Worm (Caenorhabditis elegans) whole organism, L3 larva: Measurements from ENCODE around the gene marc-5.

Experiments
- R02D3.7 ChIP-seq: fragments of 150-350 bp; optimal IDR thresholded peaks from 2 replicates; lab custom pipeline; 2014; ENCODE audit warnings: missing biosample characterization, missing genetic modification characterization
- aly-2 ChIP-seq: fragments of 150-350 bp; optimal IDR thresholded peaks from 2 replicates; lab custom pipeline; 2014; ENCODE audit warnings: missing biosample characterization, missing genetic modification characterization
- ama-1 ChIP-seq: fragments of 150-350 bp; optimal IDR thresholded peaks from 2 replicates; lab custom pipeline; 2018
- ceh-16 ChIP-seq: sonication (generic microtip); optimal IDR thresholded peaks from 2 replicates; lab custom pipeline; 2017; ENCODE audit warnings: missing biosample characterization, missing genetic modification characterization
- ceh-28 ChIP-seq: fragments of 150-350 bp; optimal IDR thresholded peaks from 2 replicates; lab custom pipeline; 2014; ENCODE audit warnings: missing biosample characterization, missing genetic modification reagents, missing genetic modification characterization
- ceh-82 ChIP-seq: fragments of 150-350 bp; optimal IDR thresholded peaks from 2 replicates; lab custom pipeline; 2014; ENCODE audit warnings: missing biosample characterization, missing genetic modification characterization
- ceh-9 ChIP-seq: sonication (generic microtip); optimal IDR thresholded peaks from 2 replicates; lab custom pipeline; 2018; ENCODE audit warnings: missing biosample characterization, missing genetic modification characterization
- daf-12 ChIP-seq: fragments of 150-350 bp; optimal IDR thresholded peaks from 2 replicates; lab custom pipeline; 2014; ENCODE audit warnings: missing biosample characterization, missing genetic modification reagents, missing genetic modification characterization
- egl-27 ChIP-seq: sonication (generic microtip); optimal IDR thresholded peaks from 4 replicates; lab custom pipeline; 2017; ENCODE audit warnings: missing biosample characterization, missing genetic modification reagents, missing genetic modification characterization
- egl-5 ChIP-seq: fragments of 150-350 bp; optimal IDR thresholded peaks from 2 replicates; lab custom pipeline; 2017; ENCODE audit warnings: missing biosample characterization, missing genetic modification reagents, missing genetic modification characterization, inconsistent platforms
- elt-1 ChIP-seq: fragments of 150-350 bp; optimal IDR thresholded peaks from 2 replicates; lab custom pipeline; 2014; ENCODE audit warnings: missing biosample characterization, missing genetic modification characterization
- elt-2 ChIP-seq: sonication (generic microtip); optimal IDR thresholded peaks from 2 replicates; lab custom pipeline; 2016; ENCODE audit warnings: missing genetic modification reagents, mild to moderate bottlenecking, missing genetic modification characterization, missing compliant biosample characterization
- elt-3 ChIP-seq, 3 experiments: fragments of 150-350 bp in 1 of 3; sonication (generic microtip) in 2 of 3; optimal IDR thresholded peaks; 2 replicates in 2 of 3; 4 replicates in 1 of 3; lab custom pipeline; 2014 to 2017; ENCODE audit warnings: missing biosample characterization in 3 of 3, missing genetic modification characterization in 3 of 3
- fkh-10 ChIP-seq: sonication (generic microtip); optimal IDR thresholded peaks from 2 replicates; lab custom pipeline; 2017; ENCODE audit warnings: missing biosample characterization, missing genetic modification reagents, missing genetic modification characterization
- fos-1 ChIP-seq: fragments of 150-350 bp; optimal IDR thresholded peaks from 2 replicates; lab custom pipeline; 2014; ENCODE audit warnings: missing biosample characterization, missing genetic modification characterization
- hmg-11 ChIP-seq: sonication (generic microtip); optimal IDR thresholded peaks from 2 replicates; lab custom pipeline; 2016; ENCODE audit warnings: missing genetic modification characterization, missing compliant biosample characterization
- jun-1 ChIP-seq: fragments of 150-350 bp; optimal IDR thresholded peaks from 2 replicates; lab custom pipeline; 2014; ENCODE audit warnings: missing biosample characterization, missing genetic modification reagents, missing genetic modification characterization
- lin-15B ChIP-seq: fragments of 150-350 bp; optimal IDR thresholded peaks from 2 replicates; lab custom pipeline; 2014; ENCODE audit warnings: missing biosample characterization, missing genetic modification characterization
- lin-39 ChIP-seq: fragments of 150-350 bp; optimal IDR thresholded peaks from 2 replicates; lab custom pipeline; 2018; ENCODE audit warnings: missing biosample characterization, missing genetic modification reagents, missing genetic modification characterization
- mml-1 ChIP-seq: fragments of 150-350 bp; sonication (generic microtip); optimal IDR thresholded peaks from 3 replicates; lab custom pipeline; 2014; ENCODE audit warnings: missing biosample characterization, missing genetic modification characterization
- nfya-1 ChIP-seq: sonication (generic microtip); optimal IDR thresholded peaks from 2 replicates; lab custom pipeline; 2017; ENCODE audit warnings: missing genetic modification characterization, mild to moderate bottlenecking, missing compliant biosample characterization, antibody characterized with exemption, moderate library complexity; ENCODE audit not compliant: insufficient read depth
- nhr-11 ChIP-seq: fragments of 150-350 bp; optimal IDR thresholded peaks from 2 replicates; lab custom pipeline; 2014; ENCODE audit warnings: missing biosample characterization, missing genetic modification characterization
- nhr-12 ChIP-seq: fragments of 150-350 bp; optimal IDR thresholded peaks from 2 replicates; lab custom pipeline; 2014; ENCODE audit warnings: missing biosample characterization, missing genetic modification characterization
- nhr-23 ChIP-seq: fragments of 150-350 bp; optimal IDR thresholded peaks from 2 replicates; lab custom pipeline; 2014; ENCODE audit warnings: missing biosample characterization, missing genetic modification reagents, missing genetic modification characterization
- nhr-237 ChIP-seq: fragments of 150-350 bp; optimal IDR thresholded peaks from 2 replicates; lab custom pipeline; 2014; ENCODE audit warnings: missing biosample characterization, missing genetic modification characterization
- nhr-43 ChIP-seq: sonication (generic microtip); optimal IDR thresholded peaks from 2 replicates; lab custom pipeline; 2016; ENCODE audit warnings: mild to moderate bottlenecking, missing genetic modification characterization, missing compliant biosample characterization; ENCODE audit not compliant: poor library complexity, severe bottlenecking
- sea-2 ChIP-seq: fragments of 150-350 bp; sonication (generic microtip); optimal IDR thresholded peaks from 4 replicates; lab custom pipeline; 2014; ENCODE audit warnings: missing biosample characterization, missing genetic modification reagents, missing genetic modification characterization
- skn-1 ChIP-seq: fragments of 150-350 bp; optimal IDR thresholded peaks from 2 replicates; lab custom pipeline; 2014; ENCODE audit warnings: missing biosample characterization, missing genetic modification characterization
- snpc-4 ChIP-seq: fragments of 150-350 bp; optimal IDR thresholded peaks from 2 replicates; lab custom pipeline; 2014; ENCODE audit warnings: missing biosample characterization, missing genetic modification characterization
- tbx-2 ChIP-seq: sonication (generic microtip); optimal IDR thresholded peaks from 2 replicates; lab custom pipeline; 2016; ENCODE audit warnings: mild to moderate bottlenecking, missing genetic modification characterization, missing compliant biosample characterization
- zag-1 ChIP-seq: fragments of 150-350 bp; optimal IDR thresholded peaks from 2 replicates; lab custom pipeline; 2014; ENCODE audit warnings: missing biosample characterization, missing genetic modification characterization
- ztf-11 ChIP-seq: fragments of 150-350 bp; optimal IDR thresholded peaks from 2 replicates; lab custom pipeline; 2014; ENCODE audit warnings: missing biosample characterization, missing genetic modification characterization
- ztf-4 ChIP-seq: fragments of 150-350 bp; optimal IDR thresholded peaks from 2 replicates; lab custom pipeline; 2014; ENCODE audit warnings: missing biosample characterization, missing genetic modification characterization

The marc-5 gene

DNA sequence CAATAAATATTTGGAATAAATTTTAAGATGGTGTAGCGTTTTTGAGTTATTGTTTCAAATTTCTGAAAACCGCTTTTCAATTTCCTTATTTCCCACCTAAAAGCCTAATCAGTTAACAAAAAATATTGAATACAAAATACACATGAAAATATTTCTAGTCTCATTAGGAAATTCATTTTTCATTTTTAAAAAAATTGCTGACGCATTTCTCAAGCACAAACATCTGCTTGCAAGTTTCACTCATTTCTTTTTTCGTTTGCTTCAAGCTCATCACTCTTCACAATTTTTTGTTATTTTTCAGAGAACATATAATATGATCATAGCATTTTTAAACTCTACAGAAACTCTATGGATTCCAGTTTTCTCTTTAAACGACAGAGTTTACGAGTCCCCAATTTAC is 8.7 kb upstream of the marc-5 start, which contains the start of gene sre-41:
Gene sre-41 (plus strand): TSS at position 301 of the 400 bp plus-strand sequence.
- TF ChIP-seq jun-1 = no peak
- no peak for TF ChIP-seq nhr-23 (tag; lab: Kevin White, UChicago)
- no peak for TF ChIP-seq elt-3 (tag; optimal IDR thresholded peaks at IDR 0.05; lab: Kevin White, UChicago)
- no peak for TF ChIP-seq ceh-9 (tag; lab: Kevin White, UChicago)

DNA sequence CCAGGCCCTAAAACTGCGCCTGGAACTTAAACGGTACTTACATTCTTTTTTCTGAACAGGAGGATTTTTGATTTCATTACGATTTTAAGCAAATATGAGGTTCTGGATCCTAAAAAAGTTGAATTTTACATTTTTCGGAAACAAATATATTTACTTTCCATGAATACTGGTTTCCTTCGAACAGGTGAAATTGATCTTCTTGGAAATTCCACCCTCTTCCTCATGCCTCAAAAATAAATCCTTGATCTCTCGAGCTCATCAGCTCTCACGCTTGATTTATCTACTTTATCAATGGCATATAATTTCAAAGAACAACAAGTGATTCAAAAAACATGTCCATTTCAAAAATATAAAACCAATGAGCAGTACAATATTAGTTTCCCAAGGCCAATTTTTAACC is 8.2 kb upstream of the marc-5 start:
- TF ChIP-seq zag-1 (tag; lab: Kevin White, UChicago) = no peak
- no peak for TF ChIP-seq egl-27
- TF ChIP-seq ceh-82 (tag; lab: Kevin White, UChicago) = no peak
- TF ChIP-seq ztf-4 = no peak
- TF ChIP-seq egl-5 (tag; lab: Kevin White, UChicago) = no peak
- TF ChIP-seq lin-15B (tag; lab: Kevin White, UChicago) = no peak
- TF ChIP-seq tbx-2 (tag; lab: Kevin White, UChicago) = no peak
- no peak for TF ChIP-seq nhr-11
- no peak for TF ChIP-seq R02D3.7 (tag; lab: Kevin White, UChicago)

DNA sequence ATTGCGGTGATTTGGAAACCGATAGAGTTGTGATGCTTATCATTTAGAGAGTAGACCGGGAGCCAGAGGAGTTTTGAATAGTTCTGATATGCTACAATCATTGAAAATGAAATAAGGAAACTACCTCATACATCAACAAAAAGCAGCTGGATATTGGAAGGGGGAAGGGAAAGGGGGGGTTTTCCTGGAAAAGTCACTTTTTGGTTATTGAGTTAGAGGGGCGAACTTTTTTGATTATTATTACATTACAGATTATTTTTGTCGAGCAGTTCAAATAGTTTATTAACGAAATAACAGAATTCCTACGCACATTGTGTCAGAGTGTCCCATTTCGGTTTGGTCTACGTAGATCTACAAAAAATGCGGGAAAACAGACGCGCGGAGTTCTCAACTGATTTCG is 7.5 kb upstream of the marc-5 start, which contains the start of gene sre-42:
Gene sre-42 (minus strand): TSS at position 101 of the 400 bp plus-strand sequence.
- TF ChIP-seq mml-1 (tag; lab: Kevin White, UChicago) = no peak
- no peak for TF ChIP-seq elt-2 (tag; lab: Kevin White, UChicago)
- no peak for TF ChIP-seq lin-15B (tag; lab: Kevin White, UChicago)
- TF ChIP-seq nhr-237 = no peak
- no peak for TF ChIP-seq ceh-16 (tag; lab: Kevin White, UChicago)
- no peak for TF ChIP-seq nhr-23 (tag; lab: Kevin White, UChicago)
- TF ChIP-seq ceh-9 (tag; lab: Kevin White, UChicago) = no peak
- TF ChIP-seq ceh-28 = no peak
- TF ChIP-seq sea-2 (GFP tag; lab: Kevin White, UChicago) = no peak
- TF ChIP-seq jun-1 = no peak
- TF ChIP-seq egl-27 = no peak
- TF ChIP-seq hmg-11 (tag; lab: Kevin White, UChicago) = no peak
- no peak for TF ChIP-seq ama-1 (lab: Kevin White, UChicago)
- TF ChIP-seq aly-2 (tag; lab: Kevin White, UChicago) = no peak
- no peak for TF ChIP-seq lin-39 (tag; lab: Kevin White, UChicago)

DNA sequence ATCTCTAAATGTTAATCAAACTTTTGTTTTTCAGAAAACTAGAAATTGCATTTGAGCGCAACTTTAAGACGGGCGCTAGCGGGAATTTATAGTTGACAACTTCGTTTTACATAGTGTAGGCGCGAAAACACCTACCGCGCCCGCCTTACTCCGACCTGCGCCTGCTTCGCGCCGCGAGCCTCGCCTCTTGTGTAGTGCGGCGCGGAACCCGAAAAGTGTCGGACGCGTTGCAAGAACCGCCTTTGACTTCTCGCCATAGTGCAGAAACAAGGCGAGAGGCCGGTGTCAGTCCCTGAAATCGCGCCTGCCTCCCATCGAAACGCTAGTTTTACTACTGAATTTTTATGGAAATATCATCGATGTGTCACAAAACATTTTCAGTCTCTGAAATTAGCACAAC is 6.5 kb upstream of the marc-5 start:
- TF ChIP-seq fos-1 (no peak), nhr-12 (tag; lab: Kevin White, UChicago) (no peak), snpc-4 (no peak), nhr-43 (tag; lab: Kevin White, UChicago) (no peak), daf-12 (no peak), ztf-11 (tag; lab: Kevin White, UChicago) (no peak), egl-5 (tag; lab: Kevin White, UChicago) (no peak), aly-2 (tag; lab: Kevin White, UChicago) (no peak), tbx-2 (tag; lab: Kevin White, UChicago) (no peak), jun-1 (no peak)

DNA sequence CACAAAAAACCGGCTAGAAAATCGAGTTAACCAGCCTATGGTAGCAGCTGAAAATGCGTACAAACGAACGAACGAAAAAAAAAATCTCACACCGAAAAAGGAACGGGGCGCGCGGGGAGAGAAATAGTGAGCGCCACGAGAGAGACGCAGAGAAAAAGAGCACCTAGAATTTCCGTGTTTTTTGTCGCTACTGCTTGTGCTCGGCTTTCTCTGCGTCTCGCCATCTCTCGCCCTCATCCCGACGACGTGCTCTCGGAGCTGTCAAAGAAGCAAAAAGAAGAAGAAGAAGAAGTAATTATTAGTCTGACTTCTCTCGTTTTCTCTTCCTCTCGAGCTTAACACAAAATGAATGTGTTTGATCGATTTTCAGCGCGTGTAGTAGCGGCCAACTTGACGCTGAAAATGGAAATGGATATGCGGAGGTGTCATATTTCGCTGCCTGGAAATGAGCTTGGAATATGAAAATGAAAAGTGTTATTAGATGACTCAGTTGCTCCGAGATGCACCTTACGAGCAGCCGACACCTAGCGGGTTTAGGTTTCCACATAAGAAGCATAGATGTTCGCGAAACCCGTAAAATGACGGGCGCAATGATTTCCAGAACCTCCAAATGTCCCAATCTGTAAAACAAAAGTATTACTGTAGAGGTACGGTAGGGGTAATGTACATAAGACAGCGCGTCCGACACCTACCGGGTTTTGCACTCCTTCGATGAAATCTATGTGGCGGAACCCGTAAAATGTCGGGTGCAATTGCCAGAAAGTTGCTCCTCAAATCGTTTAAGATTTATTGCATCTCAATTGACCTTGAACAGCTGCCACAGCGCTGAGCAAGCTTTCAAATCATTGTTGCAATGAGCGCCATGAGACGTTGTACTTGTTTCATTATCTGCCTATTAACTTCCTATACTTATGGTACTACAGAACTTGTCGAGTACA is 3.6 kb upstream of the marc-5 start, which contains the start of gene btb-14:
Gene btb-14 (plus strand): TSS at position 839 of the 938 bp plus-strand sequence.
- TF ChIP-seq egl-27 = no peak
- TF ChIP-seq mml-1 (tag; lab: Kevin White, UChicago) = no peak
- peak; percentile 47 for TF ChIP-seq fkh-10
- TF ChIP-seq elt-1 = no peak
- peak; percentile 54 for TF ChIP-seq nfya-1 (tag; lab: Kevin White, UChicago)
- peak; percentile 38 for TF ChIP-seq lin-39 (tag; lab: Kevin White, UChicago)
- TF ChIP-seq skn-1 (tag; lab: Kevin White, UChicago) = no peak
- peak; percentile 72 for TF ChIP-seq snpc-4
- TF ChIP-seq hmg-11 (tag; lab: Kevin White, UChicago) = peak; percentile 46
- TF ChIP-seq, all 47 proteins: peak for 5
